Fruit fly (Drosophila melanogaster): ENCODE results near the gene Six4.

dm6 chr3L:20798325-20798846 lies 5.8 kb upstream of the Six4 start, which contains the start of the genes CG3698 and tzn:
- no peak for TF ChIP-seq insv (optimal IDR thresholded peaks at IDR 0.05)
- TF ChIP-seq ttk (optimal IDR thresholded peaks at IDR 0.05): no peak
- no peak for TF ChIP-seq h (optimal IDR thresholded peaks at IDR 0.05)

Measured in Kc167 (cell line).